Fruit fly (Drosophila melanogaster): ENCODE measurements around the gene CG10591.

Gene CG10591

DNA sequence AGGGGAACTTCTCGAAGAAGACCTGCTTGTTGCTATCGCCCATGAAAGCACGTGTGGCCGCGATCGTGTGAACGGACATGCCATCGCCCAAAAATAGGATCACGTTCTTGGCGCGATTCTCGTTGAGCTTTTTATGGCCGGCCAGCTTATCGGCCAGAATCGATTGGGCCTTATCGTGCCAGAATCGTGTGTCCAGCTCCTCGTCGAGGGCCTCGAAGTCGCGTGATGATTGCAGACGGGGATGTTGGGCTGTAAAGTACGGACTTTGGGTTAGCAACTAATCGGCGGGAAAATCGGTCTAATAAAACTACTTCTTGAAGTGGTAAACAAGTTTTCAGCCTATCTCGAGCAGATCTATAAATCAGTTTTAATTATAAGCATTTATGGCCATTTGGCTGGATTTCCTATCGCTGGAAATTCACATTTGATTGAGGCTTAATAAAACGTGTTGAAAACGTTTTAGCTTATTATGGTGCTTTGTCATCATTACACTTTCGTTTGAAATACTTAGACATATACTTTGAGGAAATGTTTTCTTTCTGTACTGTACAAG, 5.3 kb downstream of the CG10591 start:
- no peak for TF ChIP-seq noc (tag; optimal IDR thresholded peaks at IDR 0.05)

DNA sequence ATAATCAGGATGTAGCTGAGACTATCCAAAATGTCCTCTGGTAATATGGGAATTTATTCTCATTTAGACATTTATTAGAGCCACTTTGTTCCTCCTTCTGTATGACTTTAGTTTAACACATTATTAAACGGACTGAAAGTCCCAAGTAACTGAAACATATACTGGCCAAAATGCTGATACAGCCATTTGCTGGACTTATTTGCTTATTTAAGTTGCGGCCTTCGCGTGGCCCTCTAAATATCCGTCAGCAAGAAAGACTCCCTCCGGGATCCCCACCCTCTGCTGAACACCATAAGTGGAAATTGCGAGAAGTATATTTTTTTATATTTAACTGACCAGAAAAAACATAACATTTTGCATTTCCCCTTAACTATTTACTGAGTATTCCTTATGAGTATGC, 7.1 kb downstream of the CG10591 start, which contains the start of gene spo:
Gene spo, minus strand, starts transcription at position 135 of the 400 bp plus-strand sequence.
- TF ChIP-seq noc (tag; optimal IDR thresholded peaks at IDR 0.05): no peak

dm6 chr3L:5583295-5583707, 16.2 kb downstream of the CG10591 start:
- TF ChIP-seq noc (tag; optimal IDR thresholded peaks at IDR 0.05): no peak

DNA sequence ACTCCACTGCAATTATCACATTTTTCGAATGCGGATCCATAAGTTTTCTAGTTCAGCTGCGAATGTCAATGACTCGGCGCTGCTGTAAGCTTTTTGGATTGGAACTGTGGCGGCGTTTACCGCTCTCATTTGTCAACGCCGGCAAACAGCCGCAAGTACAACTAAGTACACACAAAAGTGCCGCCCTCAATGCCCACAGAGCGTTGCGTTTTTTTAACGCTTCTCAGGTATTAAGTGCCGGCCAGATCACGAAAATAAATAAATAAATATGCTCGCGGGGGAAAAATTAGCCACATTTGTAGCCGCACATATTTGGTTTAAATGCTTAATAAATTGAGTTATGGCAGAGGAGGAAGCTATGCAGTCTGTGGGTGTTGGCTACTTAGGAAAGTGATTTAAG, 17.9 kb downstream of the CG10591 start:
- no peak for TF ChIP-seq noc (tag; optimal IDR thresholded peaks at IDR 0.05)

DNA sequence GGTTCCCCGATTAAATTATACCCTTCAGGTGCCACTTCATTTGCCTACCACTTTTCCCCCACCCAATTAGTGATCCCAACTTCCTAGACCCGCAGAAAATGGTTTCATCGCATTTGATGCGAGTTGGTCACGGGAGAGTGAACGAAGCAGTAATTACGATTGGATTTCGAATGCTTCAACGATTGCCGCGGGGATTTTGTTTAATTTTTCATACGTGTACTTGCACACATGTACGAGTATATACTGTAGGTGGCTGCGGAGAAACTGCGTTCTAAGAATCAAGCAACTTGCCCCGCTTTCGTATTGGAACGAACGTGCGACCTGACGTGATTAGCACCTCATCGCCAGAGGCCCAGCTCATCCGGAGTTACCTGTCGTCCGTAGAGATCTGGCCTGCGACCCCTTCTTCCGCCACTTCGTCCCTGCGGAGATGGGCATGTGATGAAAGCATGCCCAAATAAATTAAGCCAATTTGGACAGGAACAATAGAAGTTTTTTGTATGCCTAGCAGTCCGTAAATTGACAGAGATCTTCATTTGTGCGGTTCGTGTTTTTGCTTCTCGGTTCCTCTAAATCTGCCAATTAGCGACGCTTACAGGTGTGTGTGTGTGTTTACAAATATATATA, 18.9 kb downstream of the CG10591 start:
- no peak for TF ChIP-seq noc (tag; optimal IDR thresholded peaks at IDR 0.05)

dm6 chr3L:5579762-5580161, 19.7 kb downstream of the CG10591 start:
- TF ChIP-seq noc (tag; optimal IDR thresholded peaks at IDR 0.05): peak; percentile 18

DNA sequence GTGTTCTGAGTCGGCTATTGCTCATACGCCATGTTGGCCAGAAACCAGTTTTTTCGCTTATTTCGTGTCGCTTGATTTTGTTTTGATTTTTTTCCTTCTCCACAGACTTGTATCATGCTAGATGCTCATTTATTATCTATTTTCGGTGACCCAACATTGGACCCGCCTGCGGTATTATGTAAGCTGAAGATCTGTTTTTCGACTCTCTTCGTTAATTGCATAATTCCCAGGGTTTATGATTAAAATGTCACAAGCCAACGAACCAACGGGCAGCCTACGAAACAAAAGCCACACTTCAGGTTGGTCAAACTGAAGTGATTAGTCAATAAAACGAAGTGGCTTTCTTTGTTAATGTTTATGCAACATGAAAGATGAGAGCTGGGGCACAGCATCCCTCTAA, 20.9 kb downstream of the CG10591 start:
- TF ChIP-seq noc (tag; optimal IDR thresholded peaks at IDR 0.05): no peak

DNA sequence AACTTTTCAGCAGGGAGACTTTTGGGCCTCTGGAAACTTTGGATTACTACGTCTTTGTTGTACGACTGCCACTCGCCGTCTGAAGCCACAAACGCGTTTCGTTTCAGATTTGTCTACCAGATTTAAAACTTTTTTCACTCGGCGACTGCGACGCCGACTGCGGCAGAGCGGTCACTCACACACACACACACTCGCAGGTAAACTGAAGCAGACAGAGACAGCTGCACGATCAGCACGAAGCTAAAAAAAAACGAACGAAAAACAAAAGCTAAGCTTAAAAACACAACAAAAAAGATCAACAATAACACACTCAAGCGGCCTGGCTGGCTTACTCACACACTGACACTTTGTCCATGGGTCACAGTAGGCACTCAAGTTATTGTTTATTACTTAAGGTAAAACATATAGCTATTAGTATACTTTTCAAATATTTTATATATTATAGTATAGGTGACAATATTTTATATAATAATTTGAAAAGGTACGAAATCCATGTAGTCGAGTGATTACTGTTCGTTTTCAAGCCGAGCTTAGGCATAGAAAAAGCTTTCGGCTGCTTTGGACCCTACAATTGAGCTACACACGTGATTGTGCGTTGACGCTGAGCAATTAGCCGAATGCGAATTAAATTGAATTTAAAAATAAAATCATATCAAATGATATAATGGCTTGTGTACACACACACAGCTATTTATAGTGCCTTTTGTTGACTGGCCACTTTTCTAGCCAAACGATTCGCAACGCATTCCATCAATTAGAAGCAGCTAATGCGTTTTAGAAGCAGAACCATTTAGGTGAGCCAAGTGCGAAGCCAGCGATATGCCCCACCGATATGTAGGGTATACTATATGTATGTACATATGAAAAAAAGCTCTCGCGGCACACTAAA, 22.0 kb downstream of the CG10591 start, which contains the start of gene Msr-110:
Gene Msr-110, minus strand, starts transcription at position 99 of the 889 bp plus-strand sequence.
- peak; percentile 92 for TF ChIP-seq noc (tag; optimal IDR thresholded peaks at IDR 0.05)

DNA sequence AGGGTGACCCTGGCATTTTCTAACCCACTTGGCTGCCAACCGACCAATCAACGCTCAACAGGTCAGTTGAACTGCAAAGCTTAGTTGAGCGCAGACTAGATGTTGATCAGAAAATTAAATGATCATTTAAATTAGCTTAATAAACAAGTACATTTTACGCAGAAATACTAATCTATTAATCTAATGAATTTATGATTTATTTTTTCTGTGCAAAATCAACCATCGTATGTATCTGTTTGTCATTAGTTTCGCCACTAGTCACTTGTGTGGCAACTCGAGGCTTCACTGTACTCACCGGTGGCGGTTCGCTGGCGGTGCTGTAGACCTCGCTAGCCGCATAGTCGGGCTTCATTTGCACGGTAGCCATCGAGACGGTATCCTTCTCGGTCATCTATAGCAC, 22.9 kb downstream of the CG10591 start:
- no peak for TF ChIP-seq noc (tag; optimal IDR thresholded peaks at IDR 0.05)

dm6 chr3L:5575524-5575923, 24.0 kb downstream of the CG10591 start:
- TF ChIP-seq noc (tag; optimal IDR thresholded peaks at IDR 0.05): no peak

dm6 chr3L:5571051-5571450, 28.4 kb downstream of the CG10591 start:
- no peak for TF ChIP-seq noc (tag; optimal IDR thresholded peaks at IDR 0.05)

DNA sequence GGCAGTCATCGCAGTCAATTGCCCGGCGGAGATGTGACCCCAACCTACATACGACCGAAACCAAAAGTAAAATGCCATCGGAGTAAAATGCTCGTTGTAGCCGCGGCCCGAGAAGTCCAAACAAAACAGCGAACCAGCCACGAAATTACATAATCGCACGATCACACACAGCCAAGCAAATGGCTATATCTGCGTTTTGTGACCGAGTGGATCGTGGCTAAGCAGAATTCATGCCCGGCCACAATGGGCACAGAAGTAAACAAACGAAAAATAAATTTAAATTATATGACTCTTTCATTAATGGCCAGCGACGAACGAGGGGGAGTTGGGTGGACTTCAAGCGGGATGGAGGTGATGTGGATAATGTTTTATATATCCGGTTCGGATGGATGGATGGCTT, 29.8 kb downstream of the CG10591 start:
- no peak for TF ChIP-seq noc (tag; optimal IDR thresholded peaks at IDR 0.05)

DNA sequence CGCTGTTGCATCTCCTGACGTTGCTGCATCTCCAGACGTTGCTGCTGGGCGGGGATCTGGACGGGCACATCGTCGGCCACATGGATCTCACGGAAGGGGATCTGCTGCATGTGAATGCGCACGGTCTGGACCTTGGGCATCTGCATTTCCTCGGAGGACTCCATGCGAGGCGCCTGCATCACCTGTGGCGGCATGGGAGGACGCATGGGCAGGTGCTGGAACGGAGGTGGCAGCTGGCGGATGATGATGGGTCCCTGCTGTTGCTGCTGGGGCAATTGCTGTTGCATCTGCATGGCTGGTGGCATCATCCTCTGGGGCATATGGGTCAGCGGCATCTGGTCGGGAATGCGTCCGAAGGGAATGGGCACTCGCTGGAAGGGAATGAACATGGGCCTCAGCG, 31.1 kb downstream of the CG10591 start:
- no peak for TF ChIP-seq noc (tag; optimal IDR thresholded peaks at IDR 0.05)

dm6 chr3L:5565051-5565688, 34.3 kb downstream of the CG10591 start, which contains the start of gene bc10:
bc10 (plus strand) TSS chr3L:5565231.
- TF ChIP-seq noc (tag; optimal IDR thresholded peaks at IDR 0.05): no peak

DNA sequence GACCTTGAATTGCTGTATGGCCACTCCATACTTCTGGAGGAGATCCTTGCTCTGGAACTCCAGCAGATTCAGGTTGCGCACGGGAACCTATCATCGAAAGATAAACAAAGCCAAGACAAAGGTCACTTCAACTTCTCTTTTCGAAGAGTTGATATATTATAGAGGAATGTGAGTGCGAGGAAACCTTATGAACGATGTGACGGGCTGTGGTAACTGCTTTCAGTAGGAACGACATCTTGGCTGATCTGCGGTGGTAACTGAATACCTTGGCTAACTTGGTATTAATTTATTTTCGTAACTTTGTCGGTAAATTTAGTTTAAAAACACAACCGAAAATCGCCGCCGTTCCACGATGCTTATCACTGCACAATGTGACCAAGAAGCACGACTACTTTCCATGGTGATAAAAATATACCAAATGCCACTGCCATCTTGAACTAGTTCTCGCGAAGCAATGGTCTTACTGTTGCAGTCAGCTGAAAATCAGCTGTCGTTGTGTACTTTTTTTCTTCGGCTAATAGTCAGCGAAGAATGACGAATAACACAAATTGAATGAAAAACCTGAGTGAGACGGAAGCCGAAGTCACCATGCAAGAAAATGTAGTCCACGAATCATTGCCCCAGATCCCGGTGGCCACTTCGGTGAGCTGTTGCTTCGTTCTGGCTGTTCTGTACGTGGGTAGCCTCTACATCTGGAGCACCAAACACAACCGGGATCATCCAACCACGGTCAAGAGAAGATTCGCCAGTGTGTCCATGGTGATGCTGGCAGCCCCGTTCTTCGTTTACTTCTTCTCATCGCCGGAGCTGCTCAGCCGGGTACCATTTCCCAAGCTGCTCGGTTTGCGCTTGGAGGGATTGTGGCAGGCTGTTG, 35.9 kb downstream of the CG10591 start, which contains the start of the genes ScsbetaG and Sras:
Gene ScsbetaG, minus strand, starts transcription at position 383 of the 874 bp plus-strand sequence.
Gene Sras, plus strand, starts transcription at position 466 of the 874 bp plus-strand sequence.
- no peak for TF ChIP-seq noc (tag; optimal IDR thresholded peaks at IDR 0.05)

Measured in whole organism, larva.